Fruit fly (Drosophila melanogaster) S2 (cell line): ENCODE results near the gene dan.

Source experiments
- CG8478 ChIP-seq: fragments of >200 bp; optimal IDR thresholded peaks from 2 replicates; lab custom pipeline; 2018
- CTCF ChIP-seq, 2 experiments: fragments of >200 bp; optimal IDR thresholded peaks; 2 replicates each; lab custom pipeline; 2018

DNA sequence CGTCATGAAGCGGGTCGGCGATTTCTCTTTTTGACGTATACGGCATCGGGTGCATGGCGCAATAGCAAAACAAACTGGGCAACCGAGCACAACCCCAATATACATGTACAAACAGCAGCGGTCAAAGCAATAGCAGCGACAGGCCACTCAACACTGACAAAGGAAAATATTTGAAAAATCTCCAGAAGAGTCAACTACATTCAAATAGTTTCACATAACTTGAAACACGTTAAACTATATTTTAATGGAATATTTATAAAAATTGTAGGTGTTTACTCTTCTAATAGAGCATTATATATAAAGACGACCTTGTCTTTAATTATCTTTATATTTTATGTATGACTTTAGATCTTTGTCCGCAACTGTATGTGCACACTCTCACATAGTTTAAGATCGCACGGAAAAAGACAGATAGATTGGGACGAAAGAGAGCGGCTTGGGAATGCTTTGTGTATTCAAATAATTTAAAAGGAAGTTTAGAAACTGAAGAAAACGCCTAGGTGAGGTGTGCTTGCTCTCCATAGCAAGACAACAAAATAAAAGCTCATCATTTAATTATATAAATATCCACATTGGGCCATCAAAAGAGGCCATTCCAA, 23.3 kb downstream of the dan start:
- TF ChIP-seq CG8478 (lab: Kevin White, UChicago) = no peak
- no peak for TF ChIP-seq CTCF (optimal IDR thresholded peaks at IDR 0.05; lab: Kevin White, UChicago)
